Fruit fly (Drosophila melanogaster) whole organism, embryonic: ENCODE results near the gene CG17572.

Experiments used
- Atf-2 ChIP-seq: fragments of 200-800 bp; sonication (Bioruptor generic); optimal IDR thresholded peaks from 2 replicates; lab custom pipeline; 2016; ENCODE audit warnings: missing biosample characterization, missing genetic modification characterization
- Bdp1 ChIP-seq: fragments of 200-800 bp; sonication (Bioruptor generic); optimal IDR thresholded peaks from 3 replicates; lab custom pipeline; 2016; ENCODE audit warnings: missing biosample characterization, missing genetic modification characterization
- CG10267 ChIP-seq: fragments of 200-800 bp; sonication (Bioruptor generic); optimal IDR thresholded peaks from 2 replicates; lab custom pipeline; 2018; ENCODE audit warnings: missing biosample characterization, mild to moderate bottlenecking, missing genetic modification characterization, moderate library complexity
- CG11398 ChIP-seq: fragments of 200-800 bp; sonication (Bioruptor generic); optimal IDR thresholded peaks from 2 replicates; lab custom pipeline; 2016; ENCODE audit warnings: missing biosample characterization, missing genetic modification characterization
- CG14667 ChIP-seq: fragments of 200-800 bp; sonication (Bioruptor generic); IDR thresholded peaks from 2 replicates; pipeline ENCODE4 v1.3.6; 2022; ENCODE audit warnings: missing biosample characterization, missing genetic modification characterization
- CG14710 ChIP-seq: fragments of 200-800 bp; sonication (Bioruptor generic); optimal IDR thresholded peaks from 3 replicates; lab custom pipeline; 2019; ENCODE audit warnings: missing biosample characterization, mild to moderate bottlenecking, missing genetic modification characterization, moderate library complexity
- CG1603 ChIP-seq: fragments of 200-800 bp; sonication (Bioruptor generic); optimal IDR thresholded peaks from 2 replicates; lab custom pipeline; 2019; ENCODE audit warnings: missing biosample characterization, mild to moderate bottlenecking, missing genetic modification characterization, moderate library complexity
- CG1792 ChIP-seq: fragments of 200-800 bp; sonication (Bioruptor generic); optimal IDR thresholded peaks from 2 replicates; lab custom pipeline; 2016; ENCODE audit warnings: missing biosample characterization, missing genetic modification characterization
- CG18011 ChIP-seq: fragments of 200-800 bp; sonication (Bioruptor generic); optimal IDR thresholded peaks from 2 replicates; lab custom pipeline; 2017; ENCODE audit warnings: missing biosample characterization, missing genetic modification characterization, mild to moderate bottlenecking, moderate library complexity, missing genotype
- CG18476 ChIP-seq: fragments of 200-800 bp; sonication (Bioruptor generic); optimal IDR thresholded peaks from 2 replicates; lab custom pipeline; 2016; ENCODE audit warnings: missing biosample characterization, mild to moderate bottlenecking, missing genetic modification characterization
- CG2116 ChIP-seq: fragments of 200-800 bp; sonication (Bioruptor generic); optimal IDR thresholded peaks from 3 replicates; lab custom pipeline; 2018; ENCODE audit warnings: missing biosample characterization, mild to moderate bottlenecking, missing genetic modification characterization
- CG2889 ChIP-seq: fragments of 200-800 bp; sonication (Bioruptor generic); IDR thresholded peaks from 3 replicates; pipeline ENCODE4 v1.3.6; 2022; ENCODE audit warnings: missing biosample characterization, missing genetic modification characterization
- CG30403 ChIP-seq: fragments of 200-800 bp; sonication (Bioruptor generic); optimal IDR thresholded peaks from 3 replicates; lab custom pipeline; 2016; ENCODE audit warnings: missing biosample characterization, missing genetic modification characterization
- CG32767 ChIP-seq: fragments of 200-800 bp; sonication (Bioruptor generic); IDR thresholded peaks from 2 replicates; pipeline ENCODE4 v1.3.6; 2022; ENCODE audit warnings: missing biosample characterization, missing genetic modification characterization
- CG3407 ChIP-seq: fragments of 200-800 bp; sonication (Bioruptor generic); optimal IDR thresholded peaks from 2 replicates; lab custom pipeline; 2018; ENCODE audit warnings: missing biosample characterization, mild to moderate bottlenecking, missing genetic modification characterization
- CG34422 ChIP-seq: fragments of 200-800 bp; sonication (Bioruptor generic); IDR thresholded peaks from 3 replicates; pipeline ENCODE4 v1.3.6; 2022; ENCODE audit warnings: missing biosample characterization, missing genetic modification characterization
- CG5953 ChIP-seq: fragments of 200-800 bp; sonication (Bioruptor generic); IDR thresholded peaks from 2 replicates; pipeline ENCODE4 v1.3.6; 2022; ENCODE audit warnings: missing biosample characterization, missing genetic modification characterization
- CG6175 ChIP-seq: fragments of 200-800 bp; sonication (Bioruptor generic); IDR thresholded peaks from 3 replicates; pipeline ENCODE4 v1.3.6; 2022; ENCODE audit warnings: missing biosample characterization, missing genetic modification characterization
- CG7786 ChIP-seq: fragments of 200-800 bp; sonication (Bioruptor generic); optimal IDR thresholded peaks from 2 replicates; lab custom pipeline; 2016; ENCODE audit warnings: missing biosample characterization, missing genetic modification characterization
- CG8359 ChIP-seq: fragments of 200-800 bp; sonication (Bioruptor generic); optimal IDR thresholded peaks from 2 replicates; lab custom pipeline; 2017; ENCODE audit warnings: missing biosample characterization, mild to moderate bottlenecking, missing genetic modification characterization, borderline replicate concordance
- Camta ChIP-seq: fragments of 200-800 bp; sonication (Bioruptor generic); optimal IDR thresholded peaks from 2 replicates; lab custom pipeline; 2016; ENCODE audit warnings: missing biosample characterization, missing genetic modification characterization
- Deaf1 ChIP-seq: fragments of 200-800 bp; optimal IDR thresholded peaks from 3 replicates; lab custom pipeline; 2019; ENCODE audit warnings: missing biosample characterization, mild to moderate bottlenecking, missing genetic modification characterization, moderate library complexity
- Dek ChIP-seq: fragments of 200-800 bp; sonication (Bioruptor generic); optimal IDR thresholded peaks from 3 replicates; lab custom pipeline; 2019; ENCODE audit warnings: missing biosample characterization, mild to moderate bottlenecking, missing genetic modification characterization, moderate library complexity
- Dp ChIP-seq: fragments of 200-800 bp; sonication (Bioruptor generic); optimal IDR thresholded peaks from 2 replicates; lab custom pipeline; 2018; ENCODE audit warnings: missing biosample characterization, mild to moderate bottlenecking, missing genetic modification characterization, moderate library complexity
- Elba2 ChIP-seq: fragments of 200-800 bp; sonication (Bioruptor generic); optimal IDR thresholded peaks from 3 replicates; lab custom pipeline; 2016; ENCODE audit warnings: missing biosample characterization, missing genetic modification characterization
- HLH54F ChIP-seq: fragments of 200-800 bp; sonication (Bioruptor generic); optimal IDR thresholded peaks from 3 replicates; lab custom pipeline; 2016; ENCODE audit warnings: missing biosample characterization, missing genetic modification characterization
- MTF-1 ChIP-seq: fragments of 200-800 bp; sonication (Bioruptor generic); optimal IDR thresholded peaks from 2 replicates; lab custom pipeline; 2018; ENCODE audit warnings: missing biosample characterization, mild to moderate bottlenecking, missing genetic modification characterization, borderline replicate concordance
- Mrtf ChIP-seq: fragments of 200-800 bp; sonication (Bioruptor generic); IDR thresholded peaks from 3 replicates; pipeline ENCODE4 v1.3.6; 2022; ENCODE audit warnings: missing biosample characterization, missing genetic modification characterization
- Pdp1 ChIP-seq, 2 experiments: fragments of 200-800 bp; sonication (Bioruptor generic); optimal IDR thresholded peaks; 3 replicates each; lab custom pipeline; 2016; ENCODE audit warnings: missing biosample characterization in 2 of 2, missing genetic modification characterization in 2 of 2, mild to moderate bottlenecking in 1 of 2, moderate library complexity in 1 of 2
- Rfx ChIP-seq: fragments of 200-800 bp; sonication (Bioruptor generic); IDR thresholded peaks from 2 replicates; pipeline ENCODE4 v1.3.6; 2022; ENCODE audit warnings: missing biosample characterization, missing genetic modification characterization
- Taf1 ChIP-seq: fragments of 200-800 bp; sonication (Bioruptor generic); IDR thresholded peaks from 2 replicates; pipeline ENCODE4 v1.3.6; 2022; ENCODE audit warnings: missing biosample characterization, missing genetic modification characterization
- Vsx1 ChIP-seq: fragments of 200-800 bp; sonication (Bioruptor generic); optimal IDR thresholded peaks from 2 replicates; lab custom pipeline; 2017; ENCODE audit warnings: missing biosample characterization, mild to moderate bottlenecking, missing genetic modification characterization, missing genetic modification reagents
- YL-1 ChIP-seq: fragments of 200-800 bp; sonication (Bioruptor generic); optimal IDR thresholded peaks from 3 replicates; lab custom pipeline; 2017; ENCODE audit warnings: missing biosample characterization, mild to moderate bottlenecking, missing genetic modification characterization
- ab ChIP-seq: fragments of 200-800 bp; sonication (Bioruptor generic); optimal IDR thresholded peaks from 2 replicates; lab custom pipeline; 2016; ENCODE audit warnings: missing biosample characterization, missing genetic modification characterization
- al ChIP-seq: fragments of 200-800 bp; sonication (Bioruptor generic); IDR thresholded peaks from 2 replicates; pipeline ENCODE4 v1.3.6; 2022; ENCODE audit warnings: missing biosample characterization, missing genetic modification characterization
- bbx ChIP-seq: fragments of 200-800 bp; sonication (Bioruptor generic); IDR thresholded peaks from 2 replicates; pipeline ENCODE4 v1.3.6; 2022; ENCODE audit warnings: missing biosample characterization, missing genetic modification characterization; ENCODE audit not compliant: partially characterized antibody
- cas ChIP-seq: fragments of 200-800 bp; sonication (Bioruptor generic); IDR thresholded peaks from 2 replicates; pipeline ENCODE4 v1.3.6; 2022; ENCODE audit warnings: missing biosample characterization, missing genetic modification characterization
- chn ChIP-seq: fragments of 200-800 bp; sonication (Bioruptor generic); optimal IDR thresholded peaks from 2 replicates; lab custom pipeline; 2016; ENCODE audit warnings: missing biosample characterization, missing genetic modification characterization
- disco-r ChIP-seq: fragments of 200-800 bp; sonication (Bioruptor generic); optimal IDR thresholded peaks from 2 replicates; lab custom pipeline; 2016; ENCODE audit warnings: missing biosample characterization, missing genetic modification characterization
- eve ChIP-seq, 2 experiments: fragments of >200 bp; optimal IDR thresholded peaks; 2 replicates each; lab custom pipeline; 2017; ENCODE audit warnings: missing biosample characterization in 2 of 2, missing genetic modification characterization in 2 of 2
- gem ChIP-seq: fragments of 200-800 bp; sonication (Bioruptor generic); optimal IDR thresholded peaks from 2 replicates; lab custom pipeline; 2019; ENCODE audit warnings: missing biosample characterization, mild to moderate bottlenecking, missing genetic modification characterization, moderate library complexity
- kah ChIP-seq: fragments of 200-800 bp; sonication (Bioruptor generic); optimal IDR thresholded peaks from 2 replicates; lab custom pipeline; 2018; ENCODE audit warnings: missing biosample characterization, mild to moderate bottlenecking, missing genetic modification characterization
- odd ChIP-seq: fragments of 200-800 bp; sonication (Bioruptor generic); optimal IDR thresholded peaks from 2 replicates; lab custom pipeline; 2017; ENCODE audit warnings: missing biosample characterization, mild to moderate bottlenecking, missing genetic modification characterization
- onecut ChIP-seq: fragments of 200-800 bp; sonication (Bioruptor generic); IDR thresholded peaks from 2 replicates; pipeline ENCODE4 v1.3.6; 2022; ENCODE audit warnings: missing biosample characterization, missing genetic modification characterization
- otp ChIP-seq: fragments of 200-800 bp; sonication (Bioruptor generic); IDR thresholded peaks from 3 replicates; pipeline ENCODE4, ENCODE4 v1.3.6; 2022; ENCODE audit warnings: missing biosample characterization, missing genetic modification characterization
- run ChIP-seq: fragments of 200-800 bp; sonication (Bioruptor generic); optimal IDR thresholded peaks from 3 replicates; lab custom pipeline; 2018; ENCODE audit warnings: missing biosample characterization, mild to moderate bottlenecking, missing genetic modification characterization
- sob ChIP-seq: fragments of 200-800 bp; sonication (Bioruptor generic); IDR thresholded peaks from 2 replicates; pipeline ENCODE4 v1.3.6; 2022; ENCODE audit warnings: missing biosample characterization, missing genetic modification characterization
- sr ChIP-seq: fragments of 200-800 bp; sonication (Bioruptor generic); IDR thresholded peaks from 3 replicates; pipeline ENCODE4 v1.3.6; 2022; ENCODE audit warnings: missing biosample characterization, missing genetic modification characterization
- ssp ChIP-seq: fragments of 200-800 bp; sonication (Bioruptor generic); IDR thresholded peaks from 2 replicates; pipeline ENCODE4 v1.3.6; 2022; ENCODE audit warnings: missing biosample characterization, missing genetic modification characterization
- tgo ChIP-seq: fragments of 200-800 bp; sonication (Bioruptor generic); IDR thresholded peaks from 3 replicates; pipeline ENCODE4 v1.3.6; 2022; ENCODE audit warnings: missing biosample characterization, missing genetic modification characterization
- tx ChIP-seq: fragments of 200-800 bp; sonication (Bioruptor generic); optimal IDR thresholded peaks from 2 replicates; lab custom pipeline; 2016; ENCODE audit warnings: missing biosample characterization, missing genetic modification characterization
- zen2 ChIP-seq: fragments of 200-800 bp; sonication (Bioruptor generic); IDR thresholded peaks from 3 replicates; pipeline ENCODE4 v1.3.6; 2022; ENCODE audit warnings: missing biosample characterization, missing genetic modification characterization; ENCODE audit not compliant: partially characterized antibody

The CG17572 gene

dm6 chr2L:19120984-19121383 is 47.0 kb upstream of the CG17572 start (continued):
- TF ChIP-seq gem (tag; lab: Kevin White, UChicago) (no peak), Rfx (GFP tag; lab: Robert Waterston, UW) (peak; percentile 41; the same call in 1 of the 2 replicates), Taf1 (GFP tag; lab: Robert Waterston, UW) (no peak), CG1603 (tag; lab: Kevin White, UChicago) (no peak), al (no peak), onecut (GFP tag; lab: Robert Waterston, UW) (no peak), HLH54F (peak; percentile 37), Pdp1 (GFP tag; optimal IDR thresholded peaks at IDR 0.05; lab: Kevin White, UChicago) (peak; percentile 11 to 26), disco-r (no peak), run (tag; lab: Kevin White, UChicago) (no peak), ssp (GFP tag; lab: Robert Waterston, UW) (no peak), CG2116 (GFP tag; lab: Kevin White, UChicago) (peak; percentile 16), odd (no peak), CG2889 (GFP tag; lab: Robert Waterston, UW) (no peak), Camta (GFP tag; lab: Kevin White, UChicago) (peak; percentile 21), sr (GFP tag; lab: Robert Waterston, UW) (no peak), YL-1 (GFP tag; lab: Kevin White, UChicago) (no peak), CG10267 (tag; lab: Kevin White, UChicago) (no peak), Vsx1 (GFP tag; lab: Kevin White, UChicago) (no peak), CG5953 (GFP tag; lab: Robert Waterston, UW) (no peak), cas (GFP tag; lab: Robert Waterston, UW) (no peak), CG14710 (tag; lab: Kevin White, UChicago) (peak; percentile 31), Mrtf (GFP tag; lab: Robert Waterston, UW) (0 out of 3 replicates have a peak, but pooled peaks have one; percentile 12), Dek (tag; lab: Kevin White, UChicago) (peak; percentile 8), CG30403 (GFP tag; lab: Kevin White, UChicago) (peak; percentile 61), otp (GFP tag; lab: Robert Waterston, UW) (no peak), sob (0 out of 2 replicates have a peak, but pooled peaks have one; percentile 46), Dp (GFP tag; lab: Kevin White, UChicago) (no peak), CG7786 (GFP tag; lab: Kevin White, UChicago) (no peak), ab (no peak), CG18011 (GFP tag; lab: Kevin White, UChicago) (no peak), chn (peak; percentile 40), Bdp1 (no peak), Atf-2 (GFP tag; lab: Kevin White, UChicago) (no peak), CG18476 (GFP tag; lab: Kevin White, UChicago) (peak; percentile 7), CG34422 (GFP tag; lab: Robert Waterston, UW) (peak; percentile 38; the same call in 1 of the 3 replicates), kah (GFP tag; lab: Kevin White, UChicago) (no peak), CG6175 (GFP tag; lab: Robert Waterston, UW) (no peak), Elba2 (GFP tag; lab: Kevin White, UChicago) (no peak), CG14667 (no peak), CG3407 (GFP tag; lab: Kevin White, UChicago) (no peak), MTF-1 (GFP tag; lab: Kevin White, UChicago) (no peak), CG8359 (GFP tag; lab: Kevin White, UChicago) (no peak), CG1792 (peak; percentile 7), tx (GFP tag; lab: Kevin White, UChicago) (no peak), eve (GFP tag; optimal IDR thresholded peaks at IDR 0.05; lab: Kevin White, UChicago) (no peak), CG32767 (GFP tag; lab: Robert Waterston, UW) (no peak), CG11398 (GFP tag; lab: Kevin White, UChicago) (no peak), bbx (GFP tag; lab: Robert Waterston, UW) (no peak), zen2 (no peak), Deaf1 (tag; lab: Kevin White, UChicago) (no peak), tgo (peak; percentile 23; the same call in 1 of the 3 replicates)
